Fruit fly (Drosophila melanogaster) whole organism, wandering third instar larva: ENCODE data around the gene bt.

Source experiments
- Abd-B ChIP-seq: fragments of >200 bp; optimal IDR thresholded peaks from 2 replicates; lab custom pipeline; 2017; ENCODE audit warnings: missing biosample characterization, missing genetic modification characterization
- CG32264 ChIP-seq: fragments of 200-800 bp; sonication (Bioruptor generic); optimal IDR thresholded peaks from 2 replicates; lab custom pipeline; 2016; ENCODE audit warnings: missing biosample characterization, missing genetic modification characterization
- CG9705 ChIP-seq: fragments of 200-800 bp; sonication (Bioruptor generic); optimal IDR thresholded peaks from 2 replicates; lab custom pipeline; 2018; ENCODE audit warnings: missing biosample characterization, mild to moderate bottlenecking, missing genetic modification characterization
- CrebA ChIP-seq: fragments of 200-800 bp; sonication (Bioruptor generic); optimal IDR thresholded peaks from 2 replicates; lab custom pipeline; 2016; ENCODE audit warnings: missing biosample characterization, mild to moderate bottlenecking, missing genetic modification characterization, borderline replicate concordance
- Dfd ChIP-seq: fragments of >200 bp; optimal IDR thresholded peaks from 2 replicates; lab custom pipeline; 2017; ENCODE audit warnings: missing biosample characterization, missing genetic modification characterization
- Dif ChIP-seq: fragments of 200-275, 200-300 bp; sonication (Bioruptor generic); optimal IDR thresholded peaks from 2 replicates; lab custom pipeline; 2018; ENCODE audit warnings: missing biosample characterization, missing genetic modification characterization; ENCODE audit not compliant: partially characterized antibody
- GATAd ChIP-seq: sonication (Bioruptor generic); optimal IDR thresholded peaks from 2 replicates; lab custom pipeline; 2016; ENCODE audit warnings: missing biosample characterization, missing genetic modification characterization
- HLH106 ChIP-seq: fragments of 200-800 bp; optimal IDR thresholded peaks from 3 replicates; lab custom pipeline; 2019; ENCODE audit warnings: missing biosample characterization, mild to moderate bottlenecking, missing genetic modification characterization, moderate library complexity
- Hnf4 ChIP-seq: fragments of 200-800 bp; sonication (Bioruptor generic); optimal IDR thresholded peaks from 2 replicates; lab custom pipeline; 2016; ENCODE audit warnings: missing biosample characterization, mild to moderate bottlenecking, missing genetic modification characterization
- Hr78 ChIP-seq: fragments of >200 bp; optimal IDR thresholded peaks from 2 replicates; lab custom pipeline; 2017; ENCODE audit warnings: missing biosample characterization, missing genetic modification characterization
- Hr83 ChIP-seq: fragments of 200-300 bp; sonication (Bioruptor generic); optimal IDR thresholded peaks from 2 replicates; lab custom pipeline; 2016; ENCODE audit warnings: missing biosample characterization, mild to moderate bottlenecking, missing genetic modification characterization, moderate library complexity; ENCODE audit not compliant: poor library complexity, severe bottlenecking
- Jra ChIP-seq: sonication (Bioruptor generic); optimal IDR thresholded peaks from 2 replicates; lab custom pipeline; 2016; ENCODE audit warnings: missing biosample characterization, missing genetic modification characterization
- Mio ChIP-seq: sonication (Bioruptor generic); optimal IDR thresholded peaks from 2 replicates; lab custom pipeline; 2016; ENCODE audit warnings: missing biosample characterization, missing genetic modification characterization
- Myc ChIP-seq: fragments of >200 bp; optimal IDR thresholded peaks from 2 replicates; lab custom pipeline; 2017
- OdsH ChIP-seq: fragments of 200-800 bp; sonication (Bioruptor generic); optimal IDR thresholded peaks from 2 replicates; lab custom pipeline; 2016; ENCODE audit warnings: missing biosample characterization, mild to moderate bottlenecking, missing genetic modification characterization
- Rel ChIP-seq, 2 experiments: fragments of 200-800 bp; sonication (Bioruptor generic) in 1 of 2; optimal IDR thresholded peaks; 2 replicates in 1 of 2; 3 replicates in 1 of 2; lab custom pipeline; 2016 to 2019; ENCODE audit warnings: mild to moderate bottlenecking in 2 of 2, missing biosample characterization in 2 of 2, missing genetic modification characterization in 2 of 2, moderate library complexity in 1 of 2
- Sp1 ChIP-seq: fragments of 200-800 bp; sonication (Bioruptor generic); optimal IDR thresholded peaks from 3 replicates; lab custom pipeline; 2019; ENCODE audit warnings: missing biosample characterization, mild to moderate bottlenecking, missing genetic modification characterization, moderate library complexity
- Vsx2 ChIP-seq: fragments of 200-300, 225-300 bp; sonication (Bioruptor generic); optimal IDR thresholded peaks from 2 replicates; lab custom pipeline; 2018; ENCODE audit warnings: missing biosample characterization, missing genetic modification characterization; ENCODE audit not compliant: partially characterized antibody
- br ChIP-seq: fragments of 200-800 bp; sonication (Bioruptor generic); optimal IDR thresholded peaks from 2 replicates; lab custom pipeline; 2016; ENCODE audit warnings: missing biosample characterization, missing genetic modification characterization
- brk ChIP-seq: fragments of 200-800 bp; sonication (Bioruptor generic); optimal IDR thresholded peaks from 2 replicates; lab custom pipeline; 2016; ENCODE audit warnings: missing biosample characterization, mild to moderate bottlenecking, missing genetic modification characterization
- dl ChIP-seq, 2 experiments: fragments of 175-275, 200-275 bp in 1 of 2; fragments of 200-275 bp in 1 of 2; sonication (Bioruptor generic); optimal IDR thresholded peaks; lab custom pipeline; 2018; ENCODE audit warnings: mild to moderate bottlenecking in 2 of 2, missing biosample characterization in 2 of 2, missing genetic modification characterization in 2 of 2, moderate library complexity in 2 of 2; ENCODE audit not compliant: partially characterized antibody in 2 of 2, insufficient read depth in 1 of 2
- dmrt93B ChIP-seq: fragments of 200-800 bp; sonication (Bioruptor generic); optimal IDR thresholded peaks from 2 replicates; lab custom pipeline; 2018; ENCODE audit warnings: missing biosample characterization, mild to moderate bottlenecking, missing genetic modification characterization
- dsf ChIP-seq: sonication (Bioruptor generic); optimal IDR thresholded peaks from 2 replicates; lab custom pipeline; 2016; ENCODE audit warnings: missing biosample characterization, missing genetic modification characterization, borderline replicate concordance
- ey ChIP-seq: fragments of 200-800 bp; sonication (Bioruptor generic); optimal IDR thresholded peaks from 2 replicates; lab custom pipeline; 2016; ENCODE audit warnings: missing biosample characterization, missing genetic modification characterization
- foxo ChIP-seq, 2 experiments: fragments of 200-800 bp; sonication (Bioruptor generic); optimal IDR thresholded peaks; 2 replicates in 1 of 2; 3 replicates in 1 of 2; lab custom pipeline; 2016 to 2017; ENCODE audit warnings: missing biosample characterization in 2 of 2, missing genetic modification characterization in 2 of 2
- fru ChIP-seq: fragments of 200-800 bp; sonication (Bioruptor generic); optimal IDR thresholded peaks from 3 replicates; lab custom pipeline; 2016; ENCODE audit warnings: missing biosample characterization, mild to moderate bottlenecking, missing genetic modification characterization
- h ChIP-seq: fragments of 200-800 bp; sonication (Bioruptor generic); optimal IDR thresholded peaks from 3 replicates; lab custom pipeline; 2016; ENCODE audit warnings: missing biosample characterization, mild to moderate bottlenecking, missing genetic modification characterization
- jim ChIP-seq: fragments of 175-275, 200-325 bp; sonication (Bioruptor generic); optimal IDR thresholded peaks from 2 replicates; lab custom pipeline; 2016; ENCODE audit warnings: missing biosample characterization, mild to moderate bottlenecking, missing genetic modification characterization
- lola ChIP-seq: fragments of >200 bp; optimal IDR thresholded peaks from 2 replicates; lab custom pipeline; 2017; ENCODE audit warnings: missing biosample characterization, missing genetic modification characterization
- pan ChIP-seq: fragments of >200 bp; optimal IDR thresholded peaks from 2 replicates; lab custom pipeline; 2017
- psq ChIP-seq: fragments of 200-800 bp; sonication (Bioruptor generic); optimal IDR thresholded peaks from 3 replicates; lab custom pipeline; 2017; ENCODE audit warnings: missing biosample characterization, mild to moderate bottlenecking, missing genetic modification characterization, moderate library complexity
- rgr ChIP-seq: fragments of 200-800 bp; sonication (Bioruptor generic); optimal IDR thresholded peaks from 3 replicates; lab custom pipeline; 2016; ENCODE audit warnings: missing biosample characterization, mild to moderate bottlenecking, missing genetic modification characterization
- sage ChIP-seq: fragments of 200-800 bp; sonication (Bioruptor generic); optimal IDR thresholded peaks from 2 replicates; lab custom pipeline; 2016; ENCODE audit warnings: missing biosample characterization, mild to moderate bottlenecking, missing genetic modification characterization
- sv ChIP-seq: fragments of 200-800 bp; sonication (Bioruptor generic); optimal IDR thresholded peaks from 3 replicates; lab custom pipeline; 2016; ENCODE audit warnings: missing biosample characterization, missing genetic modification characterization
- tai ChIP-seq: sonication (Bioruptor generic); optimal IDR thresholded peaks from 2 replicates; lab custom pipeline; 2016; ENCODE audit warnings: missing biosample characterization, missing genetic modification characterization
- usp ChIP-seq: fragments of >200 bp; optimal IDR thresholded peaks from 2 replicates; lab custom pipeline; 2017; ENCODE audit warnings: missing biosample characterization, missing genetic modification characterization
- woc ChIP-seq: sonication (Bioruptor generic); optimal IDR thresholded peaks from 2 replicates; lab custom pipeline; 2016; ENCODE audit warnings: missing biosample characterization, mild to moderate bottlenecking, missing genetic modification characterization

Gene bt

DNA sequence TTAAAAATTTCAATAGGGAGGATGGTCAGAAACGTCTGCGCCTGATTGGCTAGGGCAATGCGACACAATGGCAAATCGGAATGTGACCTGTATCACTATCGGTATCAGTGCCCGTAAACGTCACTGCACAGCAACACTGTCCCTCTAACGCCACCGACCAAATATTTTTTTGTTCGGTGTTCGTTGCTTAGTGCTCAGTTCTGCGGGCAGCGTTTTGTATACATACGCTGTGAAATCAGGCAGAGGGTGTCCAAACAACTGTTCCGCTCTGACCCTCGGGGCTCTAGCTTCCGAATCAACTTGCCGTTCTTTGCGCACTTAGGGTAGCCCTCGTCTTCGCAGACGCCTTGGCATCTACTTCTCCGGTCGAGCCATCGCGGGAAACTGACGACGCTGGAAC lies 82.8 kb downstream of the bt start:
- TF ChIP-seq HLH106 = no peak
- TF ChIP-seq fru = no peak
- TF ChIP-seq CrebA = no peak
- no peak for TF ChIP-seq sv (GFP tag; lab: Kevin White, UChicago)
- no peak for TF ChIP-seq Hnf4 (GFP tag; lab: Kevin White, UChicago)
- TF ChIP-seq Mio (GFP tag; lab: Kevin White, UChicago) = no peak
- TF ChIP-seq OdsH (GFP tag; lab: Kevin White, UChicago) = no peak
- TF ChIP-seq tai = no peak
- TF ChIP-seq CG32264 = no peak
- TF ChIP-seq psq (GFP tag; lab: Kevin White, UChicago) = no peak
- no peak for TF ChIP-seq brk
- TF ChIP-seq lola (GFP tag; lab: Kevin White, UChicago) = no peak
- TF ChIP-seq dsf (GFP tag; lab: Kevin White, UChicago) = no peak
- TF ChIP-seq pan (lab: Kevin White, UChicago) = no peak

DNA sequence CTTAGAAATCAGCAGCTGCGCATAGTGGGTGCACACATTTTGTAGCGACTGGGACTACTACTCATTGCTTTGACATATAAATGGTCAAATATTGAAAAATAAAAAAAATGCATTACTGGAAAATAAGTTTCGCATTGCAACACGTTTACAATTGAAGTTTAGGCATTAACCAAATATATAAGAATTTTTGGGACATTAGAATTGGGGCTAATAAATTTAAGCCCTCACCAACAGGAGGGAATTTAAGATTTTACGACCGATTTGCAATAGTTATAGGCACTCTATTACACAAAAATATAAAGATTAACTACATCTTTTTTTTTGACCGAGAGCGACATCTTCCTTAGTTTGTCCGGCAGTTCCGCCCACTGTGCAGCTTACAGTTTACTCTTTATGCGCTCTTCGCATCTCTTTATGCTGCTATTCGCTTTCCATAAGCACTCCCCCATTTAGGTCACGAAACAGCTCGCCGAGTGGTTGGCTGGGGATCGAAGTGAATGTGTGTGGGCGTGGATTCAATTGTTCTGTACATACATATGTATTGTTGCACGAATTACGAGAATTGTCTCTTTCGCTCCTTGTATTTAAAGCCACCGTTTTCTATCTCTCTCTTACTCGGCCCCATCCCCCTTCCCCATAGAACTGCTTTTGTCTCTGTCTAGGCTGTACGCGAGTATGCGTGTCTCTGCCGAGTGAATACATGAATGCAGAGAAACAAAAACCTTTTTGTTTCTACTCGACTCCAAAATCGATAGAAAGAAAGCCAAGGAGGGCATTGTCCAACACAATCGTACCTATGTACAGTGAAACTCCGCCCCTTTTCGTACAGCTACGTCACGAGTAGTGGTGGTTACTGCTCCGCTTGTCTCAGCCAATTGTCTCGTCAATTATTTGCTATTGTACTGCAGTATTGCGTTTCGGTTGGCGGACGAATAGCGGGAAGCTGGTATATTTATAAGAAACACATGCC lies 83.5 kb downstream of the bt start:
- TF ChIP-seq sv (GFP tag; lab: Kevin White, UChicago) (peak; percentile 78), Dfd (GFP tag; lab: Kevin White, UChicago) (no peak), tai (peak; percentile 32), OdsH (GFP tag; lab: Kevin White, UChicago) (peak; percentile 59), jim (GFP tag; lab: Kevin White, UChicago) (no peak), CG9705 (GFP tag; lab: Kevin White, UChicago) (no peak), rgr (GFP tag; lab: Kevin White, UChicago) (peak; percentile 60), Hnf4 (GFP tag; lab: Kevin White, UChicago) (peak; percentile 60), Abd-B (GFP tag; lab: Kevin White, UChicago) (no peak), dmrt93B (GFP tag; lab: Kevin White, UChicago) (peak; percentile 44), woc (GFP tag; lab: Kevin White, UChicago) (peak; percentile 69), sage (GFP tag; lab: Kevin White, UChicago) (no peak), ey (GFP tag; lab: Kevin White, UChicago) (peak; percentile 72), brk (peak; percentile 0), Sp1 (GFP tag; lab: Kevin White, UChicago) (no peak), Hr83 (GFP tag; lab: Kevin White, UChicago) (no peak), dsf (GFP tag; lab: Kevin White, UChicago) (no peak), Myc (lab: Kevin White, UChicago) (no peak), psq (GFP tag; lab: Kevin White, UChicago) (peak; percentile 68), Dif (GFP tag; lab: Kevin White, UChicago) (no peak), usp (GFP tag; lab: Kevin White, UChicago) (no peak), HLH106 (no peak), Rel (GFP tag; optimal IDR thresholded peaks at IDR 0.05; lab: Kevin White, UChicago) (no peak), Rel (tag; optimal IDR thresholded peaks at IDR 0.05; lab: Kevin White, UChicago) (no peak), CrebA (no peak), h (GFP tag; lab: Kevin White, UChicago) (peak; percentile 64), foxo (GFP tag; optimal IDR thresholded peaks at IDR 0.05; lab: Kevin White, UChicago) (peak in 1 of 2 experiments; percentile 63), Hr78 (no peak), fru (peak; percentile 72), Vsx2 (no peak), br (GFP tag; lab: Kevin White, UChicago) (peak; percentile 54)

- TF ChIP-seq Rel (GFP tag; optimal IDR thresholded peaks at IDR 0.05; lab: Kevin White, UChicago) (no peak), Rel (tag; optimal IDR thresholded peaks at IDR 0.05; lab: Kevin White, UChicago) (no peak), br (GFP tag; lab: Kevin White, UChicago) (no peak), dl (GFP tag; optimal IDR thresholded peaks at IDR 0.05; lab: Kevin White, UChicago; ENCODE audit: insufficient read depth in 1 of 2, partially characterized antibody in 2 of 2) (no peak), Jra (no peak), dsf (GFP tag; lab: Kevin White, UChicago) (no peak), Hnf4 (GFP tag; lab: Kevin White, UChicago) (no peak), Dfd (GFP tag; lab: Kevin White, UChicago) (no peak), lola (GFP tag; lab: Kevin White, UChicago) (no peak), CG32264 (no peak), Abd-B (GFP tag; lab: Kevin White, UChicago) (no peak), fru (no peak), GATAd (GFP tag; lab: Kevin White, UChicago) (no peak), woc (GFP tag; lab: Kevin White, UChicago) (no peak), OdsH (GFP tag; lab: Kevin White, UChicago) (no peak), Sp1 (GFP tag; lab: Kevin White, UChicago) (no peak), h (GFP tag; lab: Kevin White, UChicago) (no peak), sage (GFP tag; lab: Kevin White, UChicago) (no peak)
Measured at dm6 chr4:810864-811263, 86.7 kb downstream of the bt start.
